Worm (Caenorhabditis elegans): Measurements from ENCODE around the gene B0361.4.
A peak's percentile ranks its signal among the peaks of the same experiment; 100 is the strongest.

- TF ChIP-seq fos-1 (tag; optimal IDR thresholded peaks at IDR 0.05), result no peak
- no peak for TF ChIP-seq zag-1 (tag; optimal IDR thresholded peaks at IDR 0.05)
- TF ChIP-seq ztf-11 (tag; optimal IDR thresholded peaks at IDR 0.05), result no peak
- TF ChIP-seq mep-1 (tag; optimal IDR thresholded peaks at IDR 0.05), result no peak
- TF ChIP-seq lsy-2 (tag; optimal IDR thresholded peaks at IDR 0.05), result peak in 1 of 2 experiments; percentile 87
- no peak for TF ChIP-seq hlh-11 (tag; optimal IDR thresholded peaks at IDR 0.05)
Measured at ce11 chrIII:7293075-7293684, 34.4 kb downstream of the B0361.4 start, which contains the start of gene cwf-19L2.
